Worm (Caenorhabditis elegans): Measurements from ENCODE around the gene mfsd-6.
"Not testable (repeated sequence)": the region's sequence is repeated elsewhere in the genome, so short reads cannot be mapped to it uniquely, and the experiment has no call there.

The mfsd-6 gene

DNA sequence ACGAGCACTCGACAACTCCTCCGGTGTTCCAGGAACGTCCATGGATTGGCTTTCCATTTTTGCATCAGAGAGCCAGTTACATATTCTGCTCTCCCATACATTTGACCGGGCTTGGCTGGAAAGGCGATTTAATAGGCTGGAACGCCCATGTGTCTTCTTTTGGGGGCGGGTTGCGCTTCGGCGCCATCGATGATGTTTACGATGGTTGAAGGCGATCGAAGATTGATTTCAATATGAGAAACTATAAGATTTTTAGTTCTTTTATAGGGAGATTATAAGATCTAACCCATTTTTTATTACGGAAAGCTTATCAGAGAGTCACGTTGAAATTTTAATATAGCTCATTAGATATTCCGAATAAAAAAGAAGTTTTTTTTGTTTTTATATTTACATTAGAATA, 30.0 kb upstream of the mfsd-6 start, which contains the start of gene nsph-4.3:
nsph-4.3 (minus strand) TSS at position 101 of the 400 bp plus-strand sequence.
- TF ChIP-seq ceh-43 (GFP tag; optimal IDR thresholded peaks at IDR 0.05) (no peak), ceh-83 (GFP tag; optimal IDR thresholded peaks at IDR 0.05) (no peak), snpc-4 (tag; optimal IDR thresholded peaks at IDR 0.05) (no peak), nhr-28 (tag; optimal IDR thresholded peaks at IDR 0.05) (no peak), cnd-1 (tag; optimal IDR thresholded peaks at IDR 0.05) (no peak), unc-120 (tag; optimal IDR thresholded peaks at IDR 0.05; ENCODE audit: poor library complexity, severe bottlenecking) (no peak), lin-32 (GFP tag; optimal IDR thresholded peaks at IDR 0.05) (no peak), nhr-12 (tag; optimal IDR thresholded peaks at IDR 0.05) (no peak), M03D4.4 (tag; optimal IDR thresholded peaks at IDR 0.05) (no peak), ztf-11 (tag; optimal IDR thresholded peaks at IDR 0.05) (no peak), ceh-39 (tag; optimal IDR thresholded peaks at IDR 0.05) (no peak), ham-2 (GFP tag; optimal IDR thresholded peaks at IDR 0.05) (no peak), tbx-8 (GFP tag; optimal IDR thresholded peaks at IDR 0.05) (no peak), unc-39 (tag; optimal IDR thresholded peaks at IDR 0.05) (no peak), mab-5 (tag; optimal IDR thresholded peaks at IDR 0.05) (no peak), elt-3 (tag; optimal IDR thresholded peaks at IDR 0.05) (no peak), nhr-2 (tag; optimal IDR thresholded peaks at IDR 0.05) (no peak)

DNA sequence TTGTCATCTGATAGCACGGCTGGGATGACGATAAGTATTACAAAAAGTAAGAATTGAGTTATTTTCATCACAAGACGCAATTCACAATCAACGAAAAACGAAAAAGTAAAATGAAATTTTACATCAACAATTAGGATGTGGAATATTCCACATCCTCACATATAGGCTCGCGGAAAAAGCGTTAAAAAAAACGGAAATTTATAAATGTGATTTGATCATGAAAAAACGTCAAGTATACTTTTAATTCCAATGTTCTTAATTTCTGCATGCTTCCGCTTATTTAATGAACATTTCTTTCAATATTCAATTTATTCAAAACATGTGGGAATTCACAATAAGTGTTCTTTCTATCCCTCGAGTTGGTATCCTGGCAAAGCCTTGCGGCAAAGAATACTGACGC, 29.0 kb upstream of the mfsd-6 start, which contains the start of gene T04A6.3:
T04A6.3 (minus strand) TSS at position 101 of the 400 bp plus-strand sequence.
- TF ChIP-seq elt-3 (tag; optimal IDR thresholded peaks at IDR 0.05) (no peak), ceh-43 (GFP tag; optimal IDR thresholded peaks at IDR 0.05) (no peak), snpc-4 (tag; optimal IDR thresholded peaks at IDR 0.05) (no peak), hlh-1 (tag; optimal IDR thresholded peaks at IDR 0.05) (no peak), nhr-2 (tag; optimal IDR thresholded peaks at IDR 0.05) (no peak), mab-5 (tag; optimal IDR thresholded peaks at IDR 0.05) (no peak), lin-13 (tag; optimal IDR thresholded peaks at IDR 0.05) (no peak)

DNA sequence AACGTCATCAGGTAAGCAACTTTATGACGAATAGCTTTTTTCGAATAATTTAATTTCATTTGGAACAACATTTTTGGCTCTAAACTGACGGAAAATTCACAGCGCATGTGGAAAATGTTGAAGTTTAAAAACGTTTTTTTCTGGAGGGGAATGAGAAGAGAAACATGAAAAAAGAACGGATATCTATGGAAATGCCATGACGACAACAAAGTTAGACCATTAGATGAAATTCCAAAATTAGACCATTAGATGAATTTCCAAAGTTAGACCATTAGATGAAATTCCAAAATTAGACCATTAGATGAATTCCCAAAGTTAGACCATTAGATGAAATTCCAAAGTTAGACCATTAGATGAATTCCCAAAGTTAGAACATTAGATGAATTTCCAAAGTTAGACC, 15.3 kb upstream of the mfsd-6 start, which contains the start of gene Y80D4G.2:
Y80D4G.2 (minus strand) TSS at position 101 of the 400 bp plus-strand sequence.
- not testable (repeated sequence) for TF ChIP-seq nhr-28 (tag; optimal IDR thresholded peaks at IDR 0.05); mls-2 (tag; optimal IDR thresholded peaks at IDR 0.05); unc-62 (GFP tag; optimal IDR thresholded peaks at IDR 0.05)

DNA sequence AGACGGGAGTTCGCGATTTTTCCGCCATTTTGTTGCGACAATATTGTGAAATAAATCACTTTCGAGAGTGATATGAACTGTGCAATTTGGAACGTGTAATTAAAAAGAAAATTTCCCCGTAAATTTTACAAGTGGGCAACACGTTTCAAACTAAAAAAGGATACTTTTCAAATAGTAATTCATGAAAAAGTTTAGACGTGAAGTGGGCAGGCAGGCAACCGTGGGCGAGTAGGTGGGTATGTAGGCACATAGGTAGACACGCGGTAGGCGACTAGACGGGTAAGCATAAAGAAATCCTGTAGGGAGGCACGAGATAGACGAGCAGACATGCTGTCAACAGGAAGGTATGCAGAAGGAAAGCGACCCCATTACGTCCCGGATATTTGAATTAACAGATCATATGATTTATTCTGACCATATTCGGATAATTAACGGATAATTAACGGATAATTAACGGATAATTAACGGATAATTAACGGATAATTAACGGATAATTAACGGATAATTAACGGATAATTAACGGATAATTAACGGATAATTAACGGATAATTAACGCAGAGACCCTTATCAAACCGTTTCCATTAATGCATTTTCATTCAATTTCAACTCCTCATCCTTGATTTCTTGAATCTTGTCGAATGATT, 14.2 kb upstream of the mfsd-6 start, which contains the start of gene R13A5.11:
R13A5.11 (minus strand) TSS at position 51 of the 644 bp plus-strand sequence.
- TF ChIP-seq sptf-1 (tag; optimal IDR thresholded peaks at IDR 0.05) (no peak), ceh-43 (GFP tag; optimal IDR thresholded peaks at IDR 0.05) (peak; percentile 84)

DNA sequence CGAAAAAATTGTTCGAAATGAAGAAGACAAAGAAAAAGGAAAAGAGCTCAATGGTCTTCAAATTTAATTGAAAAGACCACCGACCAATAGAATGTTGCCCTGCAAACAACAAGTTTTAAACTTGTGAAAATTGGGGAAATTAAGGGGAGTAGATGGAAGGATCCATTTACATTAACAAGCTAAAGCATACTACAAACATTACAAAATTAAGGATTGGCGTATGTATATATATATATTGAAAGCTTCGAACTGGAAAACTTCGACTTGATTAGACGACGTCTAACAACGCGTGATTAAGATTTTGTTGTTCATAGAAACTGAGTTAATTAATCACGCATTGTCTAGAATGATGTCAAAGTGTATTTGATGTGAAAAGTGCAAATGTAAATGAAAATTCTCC, 9.0 kb upstream of the mfsd-6 start, which contains the start of gene R13A5.15:
R13A5.15 (minus strand) TSS at position 101 of the 400 bp plus-strand sequence.
- no peak for TF ChIP-seq ces-1 (GFP tag; optimal IDR thresholded peaks at IDR 0.05)
- no peak for TF ChIP-seq pha-4 (tag; optimal IDR thresholded peaks at IDR 0.05)
- TF ChIP-seq cnd-1 (tag; optimal IDR thresholded peaks at IDR 0.05) = no peak
- no peak for TF ChIP-seq lin-13 (tag; optimal IDR thresholded peaks at IDR 0.05)
- TF ChIP-seq blmp-1 (tag; optimal IDR thresholded peaks at IDR 0.05) = no peak
- TF ChIP-seq nhr-12 (tag; optimal IDR thresholded peaks at IDR 0.05) = no peak
- TF ChIP-seq bed-3 (GFP tag; optimal IDR thresholded peaks at IDR 0.05) = no peak
- no peak for TF ChIP-seq snpc-4 (tag; optimal IDR thresholded peaks at IDR 0.05)
- TF ChIP-seq unc-62 (GFP tag; optimal IDR thresholded peaks at IDR 0.05) = no peak
- no peak for TF ChIP-seq sem-2 (GFP tag; optimal IDR thresholded peaks at IDR 0.05)

DNA sequence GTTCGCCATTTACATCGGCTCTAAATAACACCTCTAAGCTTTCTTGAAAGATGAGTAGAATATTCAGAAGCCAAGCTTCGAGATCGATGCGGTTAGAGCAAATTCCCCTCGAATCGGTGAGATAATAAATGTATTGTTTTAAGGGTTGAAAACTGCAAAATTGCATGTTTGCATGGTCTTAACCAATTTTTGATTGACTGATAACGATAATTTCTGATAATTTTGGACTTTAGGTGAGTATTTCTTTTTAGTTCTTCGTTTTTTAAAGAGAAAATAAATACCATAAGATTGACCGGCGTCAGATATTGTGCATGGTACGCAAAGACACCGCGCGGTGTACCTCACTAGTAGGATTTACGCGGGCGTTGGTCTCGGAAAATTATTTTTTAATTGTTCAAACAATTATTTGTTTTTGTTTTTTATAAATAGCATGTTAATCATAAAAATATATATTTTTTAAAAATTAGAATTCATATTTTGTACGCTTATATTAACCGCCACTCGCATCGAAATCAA, 5.0 kb upstream of the mfsd-6 start, which contains the start of gene cup-5:
cup-5 (plus strand) TSS at position 51 of the 516 bp plus-strand sequence.
- TF ChIP-seq lsy-2 (tag; optimal IDR thresholded peaks at IDR 0.05) (peak; percentile 67), lin-13 (tag; optimal IDR thresholded peaks at IDR 0.05) (no peak), ham-2 (GFP tag; optimal IDR thresholded peaks at IDR 0.05) (no peak), mep-1 (tag; optimal IDR thresholded peaks at IDR 0.05) (peak; percentile 29), nhr-28 (tag; optimal IDR thresholded peaks at IDR 0.05) (no peak)

All from whole organism, mixed stage, embryonic.